Fruit fly (Drosophila melanogaster) whole organism, larva: Measurements from ENCODE around the gene CG42268.

Experiments
- noc ChIP-seq: fragments of 200-800 bp; sonication (Bioruptor generic); optimal IDR thresholded peaks from 3 replicates; lab custom pipeline; 2019; ENCODE audit warnings: missing biosample characterization, mild to moderate bottlenecking, missing genetic modification characterization, moderate library complexity

Gene CG42268

DNA sequence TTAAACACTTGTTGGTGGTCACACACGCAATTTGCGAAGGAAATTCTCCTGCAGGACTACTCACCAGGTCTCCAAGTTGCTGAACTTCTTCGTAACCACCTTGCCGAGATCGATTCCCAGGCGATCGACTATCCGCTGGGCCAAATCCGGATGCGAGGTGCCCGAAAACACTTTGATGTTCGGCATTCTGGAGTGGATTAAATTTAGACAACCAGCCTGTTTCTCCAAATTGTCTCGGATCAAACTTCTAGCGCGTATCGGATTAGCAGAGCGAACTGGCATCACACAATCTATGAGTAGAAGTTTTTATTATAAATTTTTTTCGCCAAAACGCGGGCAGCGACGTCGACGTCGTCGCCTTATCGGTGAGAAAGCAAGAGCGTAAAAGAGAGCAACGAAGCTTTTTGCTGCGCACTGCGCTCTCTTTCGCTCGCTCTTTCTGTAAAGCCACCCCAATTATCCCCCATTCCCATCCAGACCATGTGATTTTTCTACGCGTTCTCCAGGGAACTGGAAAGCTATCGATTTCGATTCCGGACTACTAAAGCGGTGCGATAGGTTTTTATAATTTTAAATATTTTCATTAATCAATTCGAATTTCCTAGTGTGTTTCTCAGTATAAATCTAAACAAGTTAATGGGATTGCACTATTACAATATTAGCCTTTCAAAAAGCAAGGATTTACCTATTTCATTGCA lies 65.9 kb downstream of the CG42268 start:
- TF ChIP-seq noc (tag; lab: Kevin White, UChicago), result no peak

DNA sequence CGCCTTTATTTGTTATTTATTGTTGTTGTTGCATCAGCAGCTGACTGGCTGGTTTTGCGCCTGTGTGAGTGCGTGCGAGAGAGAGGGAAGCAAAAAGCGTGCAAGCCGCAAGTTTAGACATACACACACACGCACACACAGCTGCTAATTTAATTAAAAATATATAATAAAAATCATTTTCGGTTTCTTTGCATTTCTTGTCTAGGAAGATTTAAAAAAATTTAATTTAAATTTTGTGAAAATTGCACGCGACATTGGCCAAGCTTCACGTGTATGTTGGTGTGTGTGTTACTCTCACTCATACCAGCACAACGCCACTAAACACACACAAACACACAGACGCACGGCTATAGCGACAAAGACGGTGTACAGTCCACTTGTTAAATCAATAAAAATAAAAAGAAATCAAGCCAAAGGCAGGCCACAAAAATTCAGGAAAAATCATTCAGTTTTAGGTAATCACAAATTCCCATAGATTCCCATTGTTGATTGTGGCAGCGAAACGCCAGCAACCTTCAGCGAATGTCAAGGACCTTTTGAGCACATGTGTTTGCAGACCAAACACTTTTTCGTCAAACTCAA lies 66.6 kb downstream of the CG42268 start:
- TF ChIP-seq noc (tag; lab: Kevin White, UChicago), result no peak

DNA sequence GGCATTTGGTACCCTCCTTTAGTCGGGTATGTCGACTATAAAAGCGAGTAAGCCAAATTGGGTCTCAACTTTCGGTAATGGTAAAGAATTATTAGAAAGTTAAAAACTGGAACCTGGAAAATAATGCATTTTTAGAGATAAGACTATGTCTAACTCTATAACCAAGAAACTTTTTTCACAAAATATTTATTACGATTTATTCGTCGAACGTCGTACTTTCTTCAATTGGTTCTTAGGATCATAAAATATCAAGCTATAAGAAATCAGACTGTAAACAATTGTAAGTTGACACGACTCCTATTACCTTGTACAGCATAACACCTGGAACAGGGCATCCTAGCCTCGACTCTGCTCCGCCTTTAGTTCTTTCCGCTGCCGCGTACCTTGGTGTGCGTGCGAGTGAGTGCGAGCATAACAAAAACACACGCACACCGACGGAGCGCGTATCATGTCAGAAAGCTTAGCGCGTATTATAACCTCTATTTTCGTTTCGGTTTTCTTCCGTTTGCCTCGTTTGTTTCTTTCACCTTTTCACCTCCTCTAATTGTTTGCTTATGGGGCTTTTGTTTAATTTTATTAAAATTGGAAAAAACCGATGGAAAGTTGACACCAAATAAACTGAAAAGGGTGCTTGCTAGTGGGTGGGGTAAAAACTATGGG lies 67.2 kb downstream of the CG42268 start:
- peak; percentile 98 for TF ChIP-seq noc (tag; lab: Kevin White, UChicago)

DNA sequence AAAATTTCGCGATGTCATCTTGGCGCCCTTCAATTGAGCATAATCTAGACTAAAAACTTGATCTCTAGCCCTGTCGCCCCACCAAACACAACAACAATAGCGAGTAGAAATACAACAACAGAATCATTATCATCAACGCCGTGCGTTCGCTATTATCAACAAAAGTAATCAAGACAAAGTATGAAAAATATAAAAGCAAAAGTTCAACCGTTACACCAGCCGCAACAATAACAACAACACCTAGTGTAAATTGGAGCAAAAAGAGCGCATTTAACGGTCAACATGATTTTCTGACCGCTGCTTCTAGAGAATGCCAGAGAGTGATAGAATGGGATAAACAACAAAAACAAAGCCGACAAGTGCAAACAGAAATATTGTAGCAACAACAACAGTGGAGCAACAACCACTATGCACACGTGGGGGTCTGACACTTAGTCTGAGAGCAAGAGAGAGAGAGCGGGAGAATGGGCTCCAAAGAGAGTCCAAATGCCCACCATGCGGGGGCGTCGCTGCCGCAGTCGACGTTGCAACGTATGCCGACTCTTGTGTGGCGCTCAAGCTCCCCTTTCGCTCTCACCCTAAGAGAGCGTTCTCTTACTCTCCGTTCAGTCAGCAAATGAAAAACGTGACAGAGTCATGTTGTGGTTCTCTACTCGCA lies 67.8 kb downstream of the CG42268 start:
- TF ChIP-seq noc (tag; lab: Kevin White, UChicago), result peak; percentile 41

DNA sequence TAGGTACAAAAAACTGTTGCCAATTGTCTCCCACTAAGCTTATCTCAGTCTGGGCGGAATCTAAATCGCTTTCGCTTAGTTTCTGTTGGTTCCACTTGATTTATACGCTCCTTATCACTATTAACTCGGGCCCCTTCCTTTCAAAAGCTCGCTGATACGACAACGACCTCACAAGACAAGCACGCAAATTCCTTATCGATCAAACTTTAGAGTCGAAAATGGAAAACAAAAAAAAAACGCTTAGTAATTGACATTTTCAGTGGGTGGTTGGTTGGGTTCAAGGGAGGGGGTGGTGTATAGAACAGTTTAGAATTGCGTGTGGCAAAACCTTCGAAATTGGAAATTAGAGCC lies 68.7 kb downstream of the CG42268 start:
- TF ChIP-seq noc (tag; lab: Kevin White, UChicago), result peak; percentile 91

DNA sequence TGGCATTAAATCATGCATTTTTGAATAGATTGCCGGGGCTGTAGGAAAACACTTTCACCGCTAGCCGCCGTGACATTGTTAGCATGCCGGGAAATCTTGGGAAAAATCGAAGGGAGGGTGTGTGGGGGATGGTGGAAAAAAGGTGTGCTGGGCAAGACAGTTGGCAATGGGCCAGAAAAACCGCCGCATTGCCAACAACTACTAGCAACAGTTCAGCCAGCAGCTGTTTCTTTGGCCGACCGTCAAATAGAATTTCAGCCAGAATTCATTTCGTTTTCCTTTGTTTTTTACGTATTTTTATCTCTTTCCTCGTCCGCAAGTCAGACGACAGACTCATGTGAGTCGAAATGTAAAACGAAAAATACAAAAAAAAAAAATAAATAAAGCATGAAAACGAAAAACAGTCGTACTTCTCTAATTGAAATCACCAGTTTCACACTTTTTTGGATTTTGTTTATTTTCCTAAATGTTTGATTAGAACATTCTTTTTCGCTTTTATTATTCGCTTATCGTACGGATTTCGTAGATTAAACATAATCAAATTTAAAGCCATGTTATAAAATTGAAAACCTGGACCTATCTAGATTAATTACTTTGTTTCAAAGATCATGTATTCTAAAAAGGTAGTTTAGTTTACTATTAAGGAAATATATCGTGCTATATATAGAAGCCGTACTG lies 69.3 kb downstream of the CG42268 start:
- TF ChIP-seq noc (tag; lab: Kevin White, UChicago), result peak; percentile 96

DNA sequence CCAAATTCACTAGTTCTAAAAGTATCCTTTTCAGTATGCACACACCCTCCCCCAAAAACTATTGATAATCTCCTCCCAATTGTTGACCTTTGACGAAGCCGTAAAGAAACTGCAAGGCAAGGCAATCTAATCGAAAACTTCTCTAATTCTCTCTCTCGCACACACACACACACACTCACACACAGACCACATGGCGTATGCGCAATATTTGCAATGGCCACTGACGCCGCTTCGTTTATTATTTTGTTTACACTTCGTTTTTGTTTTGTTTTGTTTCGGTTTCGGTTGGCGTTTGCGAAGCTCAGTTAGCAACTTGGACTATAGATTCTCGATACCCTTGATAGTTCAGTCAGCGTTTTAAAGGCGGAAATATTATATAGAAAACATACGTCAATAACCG lies 70.4 kb downstream of the CG42268 start:
- no peak for TF ChIP-seq noc (tag; lab: Kevin White, UChicago)

DNA sequence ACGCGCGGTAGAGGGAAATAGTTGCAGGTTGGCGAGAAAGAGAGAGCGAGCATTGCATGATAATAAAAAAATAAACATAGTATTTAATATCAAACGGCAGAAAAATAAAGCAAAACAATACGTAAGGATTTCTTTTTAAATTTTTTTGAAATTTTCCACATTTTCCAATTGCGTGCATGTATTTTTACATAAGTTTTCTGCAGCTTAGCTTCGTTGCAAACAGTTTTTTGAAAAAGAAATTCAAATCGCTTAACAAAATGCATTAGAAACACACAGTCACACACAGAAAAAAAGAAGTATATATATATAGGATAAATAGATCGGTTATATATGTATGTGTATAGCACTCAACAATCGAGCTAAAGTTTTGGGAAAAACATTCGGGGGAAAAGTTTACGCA lies 71.5 kb downstream of the CG42268 start:
- TF ChIP-seq noc (tag; lab: Kevin White, UChicago), result no peak

DNA sequence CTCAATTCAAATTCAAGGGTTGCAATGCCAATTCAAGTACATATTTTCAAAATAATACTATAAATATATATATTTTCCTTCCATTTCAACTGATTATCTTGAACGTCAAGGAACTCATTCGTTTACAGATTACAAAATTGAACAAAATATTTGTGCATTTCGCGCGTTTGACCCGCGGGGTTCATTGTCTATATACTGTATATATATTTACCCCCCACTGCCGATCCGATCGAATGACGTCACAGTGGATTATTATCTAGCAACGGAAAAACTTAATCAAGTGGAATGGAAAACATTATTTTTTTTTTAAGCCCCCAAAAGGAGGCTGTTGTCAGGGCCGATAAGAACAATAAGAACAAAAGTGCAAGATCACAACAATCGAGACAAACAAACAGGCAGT lies 72.7 kb downstream of the CG42268 start:
- no peak for TF ChIP-seq noc (tag; lab: Kevin White, UChicago)

DNA sequence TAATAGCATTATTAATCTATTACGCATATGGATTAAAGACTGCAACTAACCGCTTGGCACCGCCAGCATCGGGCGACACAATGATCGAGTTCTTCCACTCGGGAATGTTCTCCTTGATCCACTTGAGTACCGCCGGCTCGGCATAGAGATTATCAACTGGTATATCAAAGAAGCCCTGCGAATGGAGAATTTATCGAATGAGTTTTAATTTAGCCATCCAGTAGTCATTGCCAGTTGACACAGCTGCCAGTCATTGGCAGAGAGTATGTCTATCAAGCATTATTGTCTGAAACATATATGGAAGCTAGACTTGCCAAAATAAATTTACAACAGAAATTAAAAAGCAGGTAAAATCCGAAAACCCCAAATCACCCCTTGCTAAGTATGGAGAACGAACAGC lies 75.3 kb downstream of the CG42268 start, which contains the start of gene CG16719:
Gene CG16719 (plus strand): TSS at position 301 of the 400 bp plus-strand sequence.
- no peak for TF ChIP-seq noc (tag; lab: Kevin White, UChicago)
